Fruit fly (Drosophila melanogaster) whole organism, prepupa: ENCODE measurements around the gene Tailor.
A peak's percentile ranks its signal among the peaks of the same experiment; 100 is the strongest.

Source experiments
- CG10631 ChIP-seq: fragments of 200-800 bp; sonication (Bioruptor generic); optimal IDR thresholded peaks from 2 replicates; lab custom pipeline; 2016; ENCODE audit warnings: missing biosample characterization, missing genetic modification characterization
- CG11294 ChIP-seq: fragments of 200-800 bp; sonication (Bioruptor generic); IDR thresholded peaks from 2 replicates; pipeline ENCODE4 v1.3.6; 2022; ENCODE audit warnings: missing biosample characterization, missing genetic modification characterization
- CG11902 ChIP-seq: fragments of 200-800 bp; sonication (Bioruptor generic); optimal IDR thresholded peaks from 3 replicates; lab custom pipeline; 2016; ENCODE audit warnings: missing biosample characterization, missing genetic modification characterization
- CG15336 ChIP-seq: fragments of 200-800 bp; sonication (Bioruptor generic); IDR thresholded peaks from 2 replicates; pipeline ENCODE4 v1.3.6; 2022; ENCODE audit warnings: missing biosample characterization, missing genetic modification characterization
- CG1621 ChIP-seq: fragments of 200-800 bp; sonication (Bioruptor generic); optimal IDR thresholded peaks from 3 replicates; lab custom pipeline; 2018; ENCODE audit warnings: missing biosample characterization, mild to moderate bottlenecking, missing genetic modification characterization
- CG16779 ChIP-seq: fragments of 200-800 bp; sonication (Bioruptor generic); optimal IDR thresholded peaks from 3 replicates; lab custom pipeline; 2017; ENCODE audit warnings: missing biosample characterization, mild to moderate bottlenecking, missing genetic modification characterization
- CG3032 ChIP-seq: fragments of 200-800 bp; optimal IDR thresholded peaks from 2 replicates; lab custom pipeline; 2019; ENCODE audit warnings: missing biosample characterization, mild to moderate bottlenecking, missing genetic modification characterization, moderate library complexity
- CG31627 ChIP-seq: fragments of 200-800 bp; sonication (Bioruptor generic); optimal IDR thresholded peaks from 3 replicates; lab custom pipeline; 2016; ENCODE audit warnings: missing biosample characterization, missing genetic modification characterization
- CG32006 ChIP-seq: fragments of 200-800 bp; sonication (Bioruptor generic); optimal IDR thresholded peaks from 3 replicates; lab custom pipeline; 2017; ENCODE audit warnings: missing biosample characterization, mild to moderate bottlenecking, missing genetic modification characterization
- CG34406 ChIP-seq: fragments of 200-800 bp; sonication (Bioruptor generic); optimal IDR thresholded peaks from 3 replicates; lab custom pipeline; 2016; ENCODE audit warnings: missing biosample characterization, missing genetic modification characterization
- CG3919 ChIP-seq: fragments of 200-800 bp; sonication (Bioruptor generic); optimal IDR thresholded peaks from 3 replicates; lab custom pipeline; 2016; ENCODE audit warnings: missing biosample characterization, missing genetic modification characterization
- CG4318 ChIP-seq: fragments of 200-800 bp; sonication (Bioruptor generic); optimal IDR thresholded peaks from 3 replicates; lab custom pipeline; 2017; ENCODE audit warnings: missing biosample characterization, mild to moderate bottlenecking, missing genetic modification characterization
- CG6163 ChIP-seq: fragments of 200-800 bp; sonication (Bioruptor generic); IDR thresholded peaks from 3 replicates; pipeline ENCODE4 v1.3.6; 2022; ENCODE audit warnings: missing biosample characterization, missing genetic modification characterization
- CG6276 ChIP-seq: fragments of 200-800 bp; sonication (Bioruptor generic); optimal IDR thresholded peaks from 2 replicates; lab custom pipeline; 2017; ENCODE audit warnings: missing biosample characterization, mild to moderate bottlenecking, missing genetic modification characterization
- CG6792 ChIP-seq: fragments of 200-800 bp; sonication (Bioruptor generic); optimal IDR thresholded peaks from 3 replicates; lab custom pipeline; 2016; ENCODE audit warnings: missing biosample characterization, missing genetic modification characterization
- CG6854 ChIP-seq: fragments of 200-800 bp; sonication (Bioruptor generic); optimal IDR thresholded peaks from 2 replicates; lab custom pipeline; 2017; ENCODE audit warnings: missing biosample characterization, mild to moderate bottlenecking, missing genetic modification characterization
- CG7368 ChIP-seq: fragments of 200-800 bp; sonication (Bioruptor generic); optimal IDR thresholded peaks from 3 replicates; lab custom pipeline; 2016; ENCODE audit warnings: missing biosample characterization, missing genetic modification characterization
- CG8119 ChIP-seq: fragments of 200-800 bp; sonication (Bioruptor generic); IDR thresholded peaks from 3 replicates; pipeline ENCODE4 v1.3.6; 2022; ENCODE audit warnings: missing biosample characterization, missing genetic modification characterization
- CG8319 ChIP-seq: fragments of 200-800 bp; sonication (Bioruptor generic); optimal IDR thresholded peaks from 3 replicates; lab custom pipeline; 2016; ENCODE audit warnings: missing biosample characterization, missing genetic modification characterization
- CG8632 ChIP-seq: fragments of 200-800 bp; sonication (Bioruptor generic); optimal IDR thresholded peaks from 3 replicates; lab custom pipeline; 2016; ENCODE audit warnings: missing biosample characterization, missing genetic modification characterization
- CG9139 ChIP-seq: fragments of 200-800 bp; sonication (Bioruptor generic); optimal IDR thresholded peaks from 3 replicates; lab custom pipeline; 2017; ENCODE audit warnings: missing biosample characterization, mild to moderate bottlenecking, missing genetic modification characterization
- Eip75B ChIP-seq: fragments of 200-800 bp; sonication (Bioruptor generic); optimal IDR thresholded peaks from 3 replicates; lab custom pipeline; 2016; ENCODE audit warnings: missing biosample characterization, missing genetic modification characterization
- Eip78C ChIP-seq: fragments of 200-800 bp; sonication (Bioruptor generic); peaks from one replicate; lab custom pipeline; 2016; ENCODE audit warnings: missing biosample characterization, missing genetic modification characterization
- Ets21C ChIP-seq: fragments of 200-800 bp; sonication (Bioruptor generic); optimal IDR thresholded peaks from 3 replicates; lab custom pipeline; 2016; ENCODE audit warnings: missing biosample characterization, missing genetic modification characterization
- Ets96B ChIP-seq: fragments of 200-800 bp; optimal IDR thresholded peaks from 2 replicates; lab custom pipeline; 2019; ENCODE audit warnings: missing biosample characterization, mild to moderate bottlenecking, missing genetic modification characterization, moderate library complexity
- Gug ChIP-seq: fragments of 200-800 bp; sonication (Bioruptor generic); IDR thresholded peaks from 2 replicates; pipeline ENCODE4 v1.3.6; 2022; ENCODE audit warnings: missing biosample characterization, missing genetic modification characterization
- Lpt ChIP-seq: fragments of 200-800 bp; sonication (Bioruptor generic); optimal IDR thresholded peaks from 3 replicates; lab custom pipeline; 2016; ENCODE audit warnings: missing biosample characterization, missing genetic modification characterization
- Met ChIP-seq: fragments of 200-800 bp; sonication (Bioruptor generic); optimal IDR thresholded peaks from 3 replicates; lab custom pipeline; 2016; ENCODE audit warnings: missing biosample characterization, missing genetic modification characterization
- OdsH ChIP-seq: fragments of 200-800 bp; sonication (Bioruptor generic); optimal IDR thresholded peaks from 3 replicates; lab custom pipeline; 2016; ENCODE audit warnings: missing biosample characterization, missing genetic modification characterization
- Smox ChIP-seq: fragments of 200-800 bp; sonication (Bioruptor generic); optimal IDR thresholded peaks from 3 replicates; lab custom pipeline; 2016; ENCODE audit warnings: missing biosample characterization, missing genetic modification characterization
- Sox102F ChIP-seq: fragments of 200-800 bp; sonication (Bioruptor generic); optimal IDR thresholded peaks from 2 replicates; lab custom pipeline; 2016; ENCODE audit warnings: missing biosample characterization, mild to moderate bottlenecking, missing genetic modification characterization
- Sox14 ChIP-seq: fragments of 200-800 bp; sonication (Bioruptor generic); optimal IDR thresholded peaks from 3 replicates; lab custom pipeline; 2016; ENCODE audit warnings: missing biosample characterization, missing genetic modification characterization
- achi ChIP-seq: fragments of 200-800 bp; sonication (Bioruptor generic); optimal IDR thresholded peaks from 3 replicates; lab custom pipeline; 2016; ENCODE audit warnings: missing biosample characterization, missing genetic modification characterization
- cyc ChIP-seq: fragments of 200-800 bp; sonication (Bioruptor generic); optimal IDR thresholded peaks from 3 replicates; lab custom pipeline; 2016; ENCODE audit warnings: missing biosample characterization, missing genetic modification characterization
- dac ChIP-seq: fragments of 200-800 bp; sonication (Bioruptor generic); optimal IDR thresholded peaks from 2 replicates; lab custom pipeline; 2017; ENCODE audit warnings: missing biosample characterization, mild to moderate bottlenecking, missing genetic modification characterization
- dsx ChIP-seq: fragments of 200-800 bp; optimal IDR thresholded peaks from 3 replicates; lab custom pipeline; 2019; ENCODE audit warnings: missing biosample characterization, mild to moderate bottlenecking, missing genetic modification characterization, moderate library complexity; ENCODE audit not compliant: poor library complexity, severe bottlenecking
- esn ChIP-seq: fragments of 200-800 bp; sonication (Bioruptor generic); optimal IDR thresholded peaks from 2 replicates; lab custom pipeline; 2016; ENCODE audit warnings: missing biosample characterization, mild to moderate bottlenecking, missing genetic modification characterization, moderate library complexity
- fd85E ChIP-seq: fragments of 200-800 bp; sonication (Bioruptor generic); optimal IDR thresholded peaks from 3 replicates; lab custom pipeline; 2016; ENCODE audit warnings: missing biosample characterization, missing genetic modification characterization
- lz ChIP-seq: fragments of 200-800 bp; sonication (Bioruptor generic); optimal IDR thresholded peaks from 3 replicates; lab custom pipeline; 2016; ENCODE audit warnings: missing biosample characterization, missing genetic modification characterization
- net ChIP-seq: fragments of 200-800 bp; sonication (Bioruptor generic); optimal IDR thresholded peaks from 3 replicates; lab custom pipeline; 2016; ENCODE audit warnings: missing biosample characterization, missing genetic modification characterization
- pdm3 ChIP-seq: fragments of 200-800 bp; sonication (Bioruptor generic); optimal IDR thresholded peaks from 3 replicates; lab custom pipeline; 2016; ENCODE audit warnings: missing biosample characterization, missing genetic modification characterization
- salr ChIP-seq, 2 experiments: fragments of 200-800 bp; sonication (Bioruptor generic); optimal IDR thresholded peaks; 3 replicates each; lab custom pipeline; 2016 to 2018; ENCODE audit warnings: missing biosample characterization in 2 of 2, missing genetic modification characterization in 2 of 2, mild to moderate bottlenecking in 1 of 2
- spab ChIP-seq: fragments of 200-800 bp; sonication (Bioruptor generic); optimal IDR thresholded peaks from 2 replicates; lab custom pipeline; 2017; ENCODE audit warnings: missing biosample characterization, mild to moderate bottlenecking, missing genetic modification characterization, missing genetic modification reagents
- ss ChIP-seq, 2 experiments: fragments of 200-800 bp; sonication (Bioruptor generic); optimal IDR thresholded peaks; 2 replicates in 1 of 2; 3 replicates in 1 of 2; lab custom pipeline; 2017 to 2018; ENCODE audit warnings: mild to moderate bottlenecking in 2 of 2, missing biosample characterization in 2 of 2, missing genetic modification characterization in 2 of 2, moderate library complexity in 1 of 2
- svp ChIP-seq: fragments of 200-800 bp; sonication (Bioruptor generic); peaks from one replicate; lab custom pipeline; 2016; ENCODE audit warnings: missing biosample characterization, missing genetic modification characterization
- topi ChIP-seq: fragments of 200-800 bp; sonication (Bioruptor generic); optimal IDR thresholded peaks from 3 replicates; lab custom pipeline; 2016; ENCODE audit warnings: missing biosample characterization, missing genetic modification characterization
- vri ChIP-seq: fragments of 200-800 bp; sonication (Bioruptor generic); optimal IDR thresholded peaks from 3 replicates; lab custom pipeline; 2016; ENCODE audit warnings: missing biosample characterization, mild to moderate bottlenecking, missing genetic modification characterization

The Tailor gene

DNA sequence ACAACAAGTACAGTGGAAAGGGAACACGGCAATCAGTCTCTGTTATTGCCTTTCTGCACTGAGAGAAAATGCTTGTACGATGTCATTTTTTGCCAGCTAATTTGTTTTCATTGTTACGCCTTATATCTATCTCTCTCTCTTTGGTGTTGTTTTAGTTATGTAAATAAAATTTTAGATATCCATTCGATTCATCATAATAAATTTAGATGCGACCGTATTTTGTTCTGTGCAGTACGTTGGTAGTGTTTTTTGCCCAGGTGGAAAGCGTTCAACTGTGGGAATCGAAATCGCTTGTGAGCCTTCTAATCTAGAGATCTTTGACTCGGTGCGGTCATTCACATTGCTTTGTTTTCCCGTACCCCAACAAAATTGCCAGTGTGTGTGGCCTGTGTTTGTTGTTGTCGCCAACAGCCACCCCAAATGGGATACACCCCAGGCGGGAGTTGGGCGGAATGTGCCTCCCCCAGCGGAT lies 10.1 kb downstream of the Tailor start (continued):
- TF ChIP-seq CG6854 (peak; percentile 88), fd85E (GFP tag; lab: Kevin White, UChicago) (peak; percentile 84), Lpt (peak; percentile 89), svp (peak; percentile 99), salr (GFP tag; optimal IDR thresholded peaks at IDR 0.05; lab: Kevin White, UChicago) (peak; percentile 83 to 86), CG7368 (GFP tag; lab: Kevin White, UChicago) (peak; percentile 94), topi (GFP tag; lab: Kevin White, UChicago) (peak; percentile 96), dsx (peak; percentile 87)

DNA sequence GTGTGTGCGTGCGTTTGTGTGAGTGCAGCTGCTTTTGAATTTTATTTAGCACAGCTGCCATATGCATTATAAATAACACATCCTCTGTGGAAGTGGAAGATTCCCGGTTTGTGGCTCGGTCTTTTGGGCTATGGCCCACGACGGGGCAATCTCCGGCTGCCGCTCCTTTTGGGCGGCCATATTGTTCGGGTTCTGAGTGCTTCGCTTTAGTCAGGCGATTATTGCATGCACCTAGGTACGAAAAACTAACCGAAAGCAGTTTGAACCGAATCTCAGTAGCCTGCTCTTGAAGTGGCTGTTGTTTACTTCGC lies 10.8 kb downstream of the Tailor start:
- TF ChIP-seq dac (GFP tag; lab: Kevin White, UChicago) = no peak
- TF ChIP-seq CG4318 (GFP tag; lab: Kevin White, UChicago) = no peak
- TF ChIP-seq topi (GFP tag; lab: Kevin White, UChicago) = no peak
- TF ChIP-seq Gug (GFP tag; lab: Robert Waterston, UW) = no peak
- TF ChIP-seq CG6792 = no peak
- TF ChIP-seq CG3032 (tag; lab: Kevin White, UChicago) = no peak
- no peak for TF ChIP-seq pdm3
- no peak for TF ChIP-seq ss (GFP tag; optimal IDR thresholded peaks at IDR 0.05; lab: Kevin White, UChicago)
- peak; percentile 4 for TF ChIP-seq dsx
- TF ChIP-seq Eip78C (GFP tag; lab: Kevin White, UChicago) = peak; percentile 17
- no peak for TF ChIP-seq cyc (GFP tag; lab: Kevin White, UChicago)
- TF ChIP-seq, all 60 proteins: peak for 2

DNA sequence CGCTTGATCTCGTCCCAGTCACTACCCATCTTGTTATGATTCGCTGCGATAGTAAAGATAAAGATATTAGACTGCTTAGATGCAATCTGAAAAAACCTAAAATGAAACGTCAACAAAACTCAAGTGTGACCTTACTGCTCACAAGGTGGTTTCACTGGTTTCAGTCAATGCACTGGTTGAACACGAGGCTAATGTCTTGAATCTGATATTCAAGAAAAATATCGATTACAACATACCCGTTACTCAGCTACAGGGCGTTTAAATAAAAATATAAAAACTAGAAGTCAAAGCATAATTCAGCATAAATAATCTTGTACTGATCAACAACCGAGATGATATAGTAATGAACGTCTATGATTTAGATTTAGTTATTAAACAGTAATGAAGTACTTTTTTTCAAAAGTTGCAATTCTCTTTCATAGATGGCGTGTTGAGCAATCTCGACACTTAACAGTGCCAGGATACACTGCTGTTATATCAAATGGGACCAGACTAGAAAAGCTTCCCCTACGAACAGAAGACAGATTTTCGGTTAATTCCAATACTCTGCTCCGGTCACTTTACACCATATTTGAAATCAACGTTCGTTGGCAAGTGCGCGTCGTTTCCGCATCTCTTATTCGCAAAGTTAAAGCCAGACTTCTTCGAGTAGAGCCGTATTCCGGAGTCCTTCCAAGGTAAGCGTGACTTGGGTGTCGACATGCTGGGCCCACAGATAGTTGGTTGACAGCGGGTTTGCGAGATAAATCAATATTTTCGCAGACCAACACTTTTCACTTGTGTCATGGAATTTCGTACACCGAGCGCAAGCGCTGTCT lies 11.4 kb downstream of the Tailor start, which contains the start of the genes Ufl1 and CG1943:
Gene Ufl1, minus strand, starts transcription at position 156 of the 818 bp plus-strand sequence.
Gene CG1943, plus strand, starts transcription at position 563 of the 818 bp plus-strand sequence.
- no peak for TF ChIP-seq CG4318 (GFP tag; lab: Kevin White, UChicago)
- no peak for TF ChIP-seq CG8119 (GFP tag; lab: Robert Waterston, UW)
- TF ChIP-seq CG15336 (GFP tag; lab: Robert Waterston, UW) = no peak
- no peak for TF ChIP-seq CG7368 (GFP tag; lab: Kevin White, UChicago)
- TF ChIP-seq ss (GFP tag; optimal IDR thresholded peaks at IDR 0.05; lab: Kevin White, UChicago) = peak in 1 of 2 experiments; percentile 42
- no peak for TF ChIP-seq CG34406 (GFP tag; lab: Kevin White, UChicago)
- peak; percentile 69 for TF ChIP-seq svp
- TF ChIP-seq CG11902 (GFP tag; lab: Kevin White, UChicago) = no peak
- no peak for TF ChIP-seq Sox14 (GFP tag; lab: Kevin White, UChicago)
- TF ChIP-seq CG6276 = no peak
- no peak for TF ChIP-seq CG6163 (GFP tag; lab: Robert Waterston, UW)
- peak; percentile 29 for TF ChIP-seq esn (GFP tag; lab: Kevin White, UChicago)
- TF ChIP-seq Ets96B (tag; lab: Kevin White, UChicago) = no peak
- TF ChIP-seq Eip75B (GFP tag; lab: Kevin White, UChicago) = peak; percentile 3
- TF ChIP-seq CG6792 = no peak
- TF ChIP-seq CG6854 = peak; percentile 46
- no peak for TF ChIP-seq fd85E (GFP tag; lab: Kevin White, UChicago)
- TF ChIP-seq vri (GFP tag; lab: Kevin White, UChicago) = peak; percentile 25
- TF ChIP-seq spab = no peak
- TF ChIP-seq Lpt = peak; percentile 19
- no peak for TF ChIP-seq Met (GFP tag; lab: Kevin White, UChicago)
- no peak for TF ChIP-seq CG10631
- no peak for TF ChIP-seq CG11294 (GFP tag; lab: Robert Waterston, UW)
- TF ChIP-seq CG16779 = peak; percentile 56
- peak; percentile 74 for TF ChIP-seq achi (GFP tag; lab: Kevin White, UChicago)
- TF ChIP-seq CG3919 = peak; percentile 35
- TF ChIP-seq Smox = no peak
- no peak for TF ChIP-seq CG8319 (GFP tag; lab: Kevin White, UChicago)
- peak; percentile 37 for TF ChIP-seq net
- peak; percentile 44 for TF ChIP-seq CG1621 (tag; lab: Kevin White, UChicago)
- TF ChIP-seq Ets21C (GFP tag; lab: Kevin White, UChicago) = no peak
- no peak for TF ChIP-seq OdsH
- TF ChIP-seq CG8632 (GFP tag; lab: Kevin White, UChicago) = no peak
- no peak for TF ChIP-seq CG32006 (GFP tag; lab: Kevin White, UChicago)
- TF ChIP-seq CG9139 = no peak
- peak; percentile 21 for TF ChIP-seq CG31627
- TF ChIP-seq lz (GFP tag; lab: Kevin White, UChicago) = peak; percentile 26
- TF ChIP-seq Sox102F (GFP tag; lab: Kevin White, UChicago) = no peak
